Fruit fly (Drosophila melanogaster) whole organism, embryonic: ENCODE data around the gene Obp73a.
A peak's percentile ranks its signal among the peaks of the same experiment; 100 is the strongest.

Experiments used
- Atf-2 ChIP-seq: fragments of 200-800 bp; sonication (Bioruptor generic); optimal IDR thresholded peaks from 2 replicates; lab custom pipeline; 2016; ENCODE audit warnings: missing biosample characterization, missing genetic modification characterization
- B-H1 ChIP-seq: fragments of 200-800 bp; sonication (Bioruptor generic); IDR thresholded peaks from 3 replicates; pipeline ENCODE4 v1.3.6; 2022; ENCODE audit warnings: missing biosample characterization, missing genetic modification characterization
- CG11093 ChIP-seq: fragments of 200-800 bp; sonication (Bioruptor generic); IDR thresholded peaks from 3 replicates; pipeline ENCODE4 v1.3.6; 2022; ENCODE audit warnings: missing biosample characterization, missing genetic modification characterization
- CG12219 ChIP-seq: fragments of 200-800 bp; sonication (Bioruptor generic); optimal IDR thresholded peaks from 3 replicates; lab custom pipeline; 2018; ENCODE audit warnings: missing biosample characterization, mild to moderate bottlenecking, missing genetic modification characterization
- CG14050 ChIP-seq: fragments of 200-800 bp; sonication (Bioruptor generic); IDR thresholded peaks from 3 replicates; pipeline ENCODE4 v1.3.6; 2022; ENCODE audit warnings: missing biosample characterization, missing genetic modification characterization
- CG14965 ChIP-seq: fragments of 200-800 bp; sonication (Bioruptor generic); optimal IDR thresholded peaks from 2 replicates; lab custom pipeline; 2016; ENCODE audit warnings: missing biosample characterization, missing genetic modification characterization, borderline replicate concordance
- CG15073 ChIP-seq: fragments of 200-800 bp; sonication (Bioruptor generic); optimal IDR thresholded peaks from 2 replicates; lab custom pipeline; 2016; ENCODE audit warnings: missing biosample characterization, missing genetic modification characterization
- CG15601 ChIP-seq: fragments of 200-800 bp; sonication (Bioruptor generic); optimal IDR thresholded peaks from 3 replicates; lab custom pipeline; 2019; ENCODE audit warnings: missing biosample characterization, mild to moderate bottlenecking, missing genetic modification characterization, moderate library complexity
- CG17829 ChIP-seq: fragments of 200-800 bp; optimal IDR thresholded peaks from 2 replicates; lab custom pipeline; 2019; ENCODE audit warnings: missing biosample characterization, mild to moderate bottlenecking, missing genetic modification characterization, moderate library complexity
- CG1792 ChIP-seq: fragments of 200-800 bp; sonication (Bioruptor generic); optimal IDR thresholded peaks from 2 replicates; lab custom pipeline; 2016; ENCODE audit warnings: missing biosample characterization, missing genetic modification characterization
- CG1832 ChIP-seq: fragments of 200-800 bp; sonication (Bioruptor generic); optimal IDR thresholded peaks from 2 replicates; lab custom pipeline; 2017; ENCODE audit warnings: missing biosample characterization, mild to moderate bottlenecking, missing genetic modification characterization, inconsistent platforms
- CG31224 ChIP-seq: fragments of 200-800 bp; sonication (Bioruptor generic); IDR thresholded peaks from 2 replicates; pipeline ENCODE4 v1.3.6; 2022; ENCODE audit warnings: missing biosample characterization, missing genetic modification characterization
- CG3995 ChIP-seq: fragments of 200-800 bp; sonication (Bioruptor generic); optimal IDR thresholded peaks from 3 replicates; lab custom pipeline; 2016; ENCODE audit warnings: missing biosample characterization, missing genetic modification characterization
- CG4328 ChIP-seq: fragments of 200-800 bp; sonication (Bioruptor generic); optimal IDR thresholded peaks from 3 replicates; lab custom pipeline; 2017; ENCODE audit warnings: missing biosample characterization, missing genetic modification reagents, missing genetic modification characterization
- CG4820 ChIP-seq: fragments of 200-800 bp; sonication (Bioruptor generic); optimal IDR thresholded peaks from 3 replicates; lab custom pipeline; 2016; ENCODE audit warnings: missing biosample characterization, missing genetic modification characterization
- CG5953 ChIP-seq: fragments of 200-800 bp; sonication (Bioruptor generic); IDR thresholded peaks from 2 replicates; pipeline ENCODE4 v1.3.6; 2022; ENCODE audit warnings: missing biosample characterization, missing genetic modification characterization
- CG6254 ChIP-seq: fragments of 200-800 bp; sonication (Bioruptor generic); optimal IDR thresholded peaks from 3 replicates; lab custom pipeline; 2017; ENCODE audit warnings: mild to moderate bottlenecking, missing biosample characterization, missing genetic modification reagents, missing genetic modification characterization
- CG8290 ChIP-seq, 3 experiments: fragments of 200-800 bp; sonication (Bioruptor generic); optimal IDR thresholded peaks; 2 replicates each; lab custom pipeline; 2016 to 2019; ENCODE audit warnings: missing biosample characterization in 3 of 3, missing genetic modification characterization in 3 of 3, mild to moderate bottlenecking in 2 of 3, moderate library complexity in 1 of 3
- CG8388 ChIP-seq: fragments of 200-800 bp; sonication (Bioruptor generic); optimal IDR thresholded peaks from 2 replicates; lab custom pipeline; 2019; ENCODE audit warnings: missing biosample characterization, mild to moderate bottlenecking, missing genetic modification characterization, moderate library complexity
- CG9437 ChIP-seq: fragments of 200-800 bp; sonication (Bioruptor generic); optimal IDR thresholded peaks from 2 replicates; lab custom pipeline; 2018; ENCODE audit warnings: missing biosample characterization, mild to moderate bottlenecking, missing genetic modification characterization
- Dek ChIP-seq: fragments of 200-800 bp; sonication (Bioruptor generic); optimal IDR thresholded peaks from 3 replicates; lab custom pipeline; 2019; ENCODE audit warnings: missing biosample characterization, mild to moderate bottlenecking, missing genetic modification characterization, moderate library complexity
- Dip3 ChIP-seq: fragments of 200-800 bp; sonication (Bioruptor generic); optimal IDR thresholded peaks from 3 replicates; lab custom pipeline; 2016; ENCODE audit warnings: missing biosample characterization, missing genetic modification characterization
- Drgx ChIP-seq: fragments of 200-800 bp; sonication (Bioruptor generic); IDR thresholded peaks from 2 replicates; pipeline ENCODE4 v1.3.6; 2022; ENCODE audit warnings: missing biosample characterization, missing genetic modification characterization
- Fer1 ChIP-seq: fragments of 200-800 bp; sonication (Bioruptor generic); optimal IDR thresholded peaks from 2 replicates; lab custom pipeline; 2017; ENCODE audit warnings: missing biosample characterization, mild to moderate bottlenecking, missing genetic modification characterization
- H15 ChIP-seq: fragments of 200-800 bp; sonication (Bioruptor generic); IDR thresholded peaks from 3 replicates; pipeline ENCODE4 v1.3.6; 2022; ENCODE audit warnings: missing biosample characterization, missing genetic modification characterization
- HLH3B ChIP-seq: fragments of 200-800 bp; sonication (Bioruptor generic); IDR thresholded peaks from 2 replicates; pipeline ENCODE4 v1.3.6; 2022; ENCODE audit warnings: missing biosample characterization, missing genetic modification characterization
- Mrtf ChIP-seq: fragments of 200-800 bp; sonication (Bioruptor generic); IDR thresholded peaks from 3 replicates; pipeline ENCODE4 v1.3.6; 2022; ENCODE audit warnings: missing biosample characterization, missing genetic modification characterization
- Myb ChIP-seq: fragments of 200-800 bp; sonication (Bioruptor generic); optimal IDR thresholded peaks from 2 replicates; lab custom pipeline; 2016; ENCODE audit warnings: missing biosample characterization, missing genetic modification characterization
- Oaz ChIP-seq: fragments of 200-800 bp; sonication (Bioruptor generic); IDR thresholded peaks from 2 replicates; pipeline ENCODE4 v1.3.6; 2022; ENCODE audit warnings: missing biosample characterization, missing genetic modification characterization
- Sox102F ChIP-seq: fragments of 200-800 bp; sonication (Bioruptor generic); optimal IDR thresholded peaks from 2 replicates; lab custom pipeline; 2018; ENCODE audit warnings: missing biosample characterization, mild to moderate bottlenecking, missing genetic modification characterization, moderate library complexity
- Tbp ChIP-seq: fragments of >200 bp; optimal IDR thresholded peaks from 2 replicates; lab custom pipeline; 2018; ENCODE audit warnings: missing biosample characterization, missing genetic modification characterization
- Xbp1 ChIP-seq: fragments of 200-800 bp; sonication (Bioruptor generic); optimal IDR thresholded peaks from 3 replicates; lab custom pipeline; 2016; ENCODE audit warnings: missing biosample characterization, mild to moderate bottlenecking, missing genetic modification characterization
- az2 ChIP-seq: fragments of 200-800 bp; sonication (Bioruptor generic); optimal IDR thresholded peaks from 3 replicates; lab custom pipeline; 2016; ENCODE audit warnings: missing biosample characterization, missing genetic modification characterization
- bbx ChIP-seq: fragments of 200-800 bp; sonication (Bioruptor generic); IDR thresholded peaks from 2 replicates; pipeline ENCODE4 v1.3.6; 2022; ENCODE audit warnings: missing biosample characterization, missing genetic modification characterization; ENCODE audit not compliant: partially characterized antibody
- bigmax ChIP-seq: fragments of 200-800 bp; sonication (Bioruptor generic); optimal IDR thresholded peaks from 2 replicates; lab custom pipeline; 2018; ENCODE audit warnings: missing biosample characterization, mild to moderate bottlenecking, missing genetic modification characterization
- btn ChIP-seq: fragments of 200-800 bp; sonication (Bioruptor generic); optimal IDR thresholded peaks from 2 replicates; lab custom pipeline; 2016; ENCODE audit warnings: missing biosample characterization, missing genetic modification characterization
- croc ChIP-seq: fragments of 200-800 bp; sonication (Bioruptor generic); conservative IDR thresholded peaks from 3 replicates; pipeline ENCODE4 v1.3.6; 2022; ENCODE audit warnings: missing biosample characterization, missing genetic modification characterization
- dm ChIP-seq: fragments of 200-800 bp; sonication (Bioruptor generic); optimal IDR thresholded peaks from 3 replicates; lab custom pipeline; 2016; ENCODE audit warnings: missing biosample characterization, missing genetic modification characterization
- ems ChIP-seq: fragments of 200-800 bp; sonication (Bioruptor generic); optimal IDR thresholded peaks from 3 replicates; lab custom pipeline; 2016; ENCODE audit warnings: missing biosample characterization, missing genetic modification characterization
- ham ChIP-seq: fragments of 200-800 bp; sonication (Bioruptor generic); IDR thresholded peaks from 2 replicates; pipeline ENCODE4 v1.3.6; 2022; ENCODE audit warnings: missing biosample characterization, missing genetic modification characterization
- hkb ChIP-seq, 2 experiments: fragments of 200-800 bp in 1 of 2; fragments of >200 bp in 1 of 2; sonication (Bioruptor generic) in 1 of 2; IDR thresholded peaks in 1 of 2; optimal IDR thresholded peaks in 1 of 2; 2 replicates each; pipeline versions ENCODE4 v1.3.6 to Lab custom; 2017 to 2022; ENCODE audit warnings: missing biosample characterization in 1 of 2, missing genetic modification characterization in 1 of 2
- jigr1 ChIP-seq: fragments of 200-800 bp; sonication (Bioruptor generic); IDR thresholded peaks from 3 replicates; pipeline ENCODE4 v1.3.6; 2022; ENCODE audit warnings: missing biosample characterization, missing genetic modification characterization
- kah ChIP-seq: fragments of 200-800 bp; sonication (Bioruptor generic); optimal IDR thresholded peaks from 2 replicates; lab custom pipeline; 2018; ENCODE audit warnings: missing biosample characterization, mild to moderate bottlenecking, missing genetic modification characterization
- ro ChIP-seq: fragments of 200-800 bp; sonication (Bioruptor generic); IDR thresholded peaks from 2 replicates; pipeline ENCODE4 v1.3.6; 2022; ENCODE audit warnings: missing biosample characterization, missing genetic modification characterization
- seq ChIP-seq: fragments of 200-800 bp; sonication (Bioruptor generic); IDR thresholded peaks from 2 replicates; pipeline ENCODE4 v1.3.6; 2022; ENCODE audit warnings: missing biosample characterization, missing genetic modification characterization
- stc ChIP-seq: fragments of 200-800 bp; sonication (Bioruptor generic); IDR thresholded peaks from 2 replicates; pipeline ENCODE4 v1.3.6; 2022; ENCODE audit warnings: missing biosample characterization, missing genetic modification characterization
- tin ChIP-seq: fragments of 200-800 bp; sonication (Bioruptor generic); optimal IDR thresholded peaks from 3 replicates; lab custom pipeline; 2016; ENCODE audit warnings: missing biosample characterization, missing genetic modification characterization
- tup ChIP-seq: fragments of 200-800 bp; sonication (Bioruptor generic); optimal IDR thresholded peaks from 2 replicates; lab custom pipeline; 2016; ENCODE audit warnings: missing biosample characterization, mild to moderate bottlenecking, missing genetic modification characterization, moderate library complexity
- twi ChIP-seq: fragments of 200-800 bp; optimal IDR thresholded peaks from 2 replicates; lab custom pipeline; 2019; ENCODE audit warnings: missing biosample characterization, mild to moderate bottlenecking, missing genetic modification characterization, moderate library complexity
- vfl ChIP-seq: fragments of 200-800 bp; sonication (Bioruptor generic); optimal IDR thresholded peaks from 2 replicates; lab custom pipeline; 2016; ENCODE audit warnings: missing biosample characterization, missing genetic modification characterization
- zfh1 ChIP-seq: fragments of 200-800 bp; sonication (Bioruptor generic); IDR thresholded peaks from 3 replicates; pipeline ENCODE4 v1.3.6; 2022; ENCODE audit warnings: missing biosample characterization, missing genetic modification characterization

Obp73a gene

dm6 chr3L:16969652-16970109 is 25.5 kb downstream of the Obp73a start, which contains the start of gene Exn (continued):
- TF ChIP-seq CG14965 (GFP tag; lab: Kevin White, UChicago) (no peak), Drgx (GFP tag; lab: Robert Waterston, UW) (peak; percentile 29; the same call in 1 of the 2 replicates), btn (GFP tag; lab: Kevin White, UChicago) (no peak), Dek (no peak), CG15073 (GFP tag; lab: Kevin White, UChicago) (no peak), kah (GFP tag; lab: Kevin White, UChicago) (no peak), CG1792 (GFP tag; lab: Kevin White, UChicago) (no peak), ham (GFP tag; lab: Robert Waterston, UW) (no peak), stc (GFP tag; lab: Robert Waterston, UW) (peak; percentile 55; the same call in 1 of the 2 replicates), CG1832 (no peak), twi (tag; lab: Kevin White, UChicago) (no peak), Atf-2 (GFP tag; lab: Kevin White, UChicago) (no peak), hkb (optimal IDR thresholded peaks at IDR 0.05; lab: Kevin White, UChicago) (no peak), hkb (GFP tag; IDR thresholded peaks at IDR 0.05; lab: Robert Waterston, UW) (peak; percentile 63), Dip3 (peak; percentile 0), croc (no peak), Tbp (no peak), bbx (GFP tag; lab: Robert Waterston, UW) (peak; percentile 48; the same call in 1 of the 2 replicates), CG12219 (peak; percentile 37), CG14050 (GFP tag; lab: Robert Waterston, UW) (no peak), ems (GFP tag; lab: Kevin White, UChicago) (no peak), jigr1 (GFP tag; lab: Robert Waterston, UW) (no peak), CG8290 (GFP tag; optimal IDR thresholded peaks at IDR 0.05; lab: Kevin White, UChicago) (no peak), CG8290 (tag; optimal IDR thresholded peaks at IDR 0.05; lab: Kevin White, UChicago) (no peak), zfh1 (GFP tag; lab: Robert Waterston, UW) (peak; percentile 37; the same call in 1 of the 3 replicates), tup (GFP tag; lab: Kevin White, UChicago) (no peak), Mrtf (GFP tag; lab: Robert Waterston, UW) (no peak), CG5953 (GFP tag; lab: Robert Waterston, UW) (no peak), seq (GFP tag; lab: Robert Waterston, UW) (no peak), CG15601 (tag; lab: Kevin White, UChicago) (peak; percentile 82), CG4328 (GFP tag; lab: Kevin White, UChicago) (no peak), CG31224 (GFP tag; lab: Robert Waterston, UW) (no peak), vfl (GFP tag; lab: Kevin White, UChicago) (no peak), dm (no peak), tin (GFP tag; lab: Kevin White, UChicago) (no peak), ro (GFP tag; lab: Robert Waterston, UW) (no peak), Fer1 (GFP tag; lab: Kevin White, UChicago) (peak; percentile 76), CG9437 (GFP tag; lab: Kevin White, UChicago) (no peak), CG4820 (GFP tag; lab: Kevin White, UChicago) (no peak), CG3995 (no peak), Myb (GFP tag; lab: Kevin White, UChicago) (no peak), Sox102F (no peak), CG11093 (GFP tag; lab: Robert Waterston, UW) (no peak), CG17829 (tag; lab: Kevin White, UChicago) (no peak), CG6254 (GFP tag; lab: Kevin White, UChicago) (peak; percentile 99), HLH3B (GFP tag; lab: Robert Waterston, UW) (peak; percentile 47; the same call in 1 of the 2 replicates), B-H1 (GFP tag; lab: Robert Waterston, UW) (no peak), Oaz (no peak), az2 (GFP tag; lab: Kevin White, UChicago) (no peak), bigmax (GFP tag; lab: Kevin White, UChicago) (peak; percentile 17), H15 (GFP tag; lab: Robert Waterston, UW) (no peak), Xbp1 (GFP tag; lab: Kevin White, UChicago) (no peak), CG8388 (GFP tag; lab: Kevin White, UChicago) (no peak)
